ENCODE assay signal across 1 fruit fly cellular context in the genomic region with DNA sequence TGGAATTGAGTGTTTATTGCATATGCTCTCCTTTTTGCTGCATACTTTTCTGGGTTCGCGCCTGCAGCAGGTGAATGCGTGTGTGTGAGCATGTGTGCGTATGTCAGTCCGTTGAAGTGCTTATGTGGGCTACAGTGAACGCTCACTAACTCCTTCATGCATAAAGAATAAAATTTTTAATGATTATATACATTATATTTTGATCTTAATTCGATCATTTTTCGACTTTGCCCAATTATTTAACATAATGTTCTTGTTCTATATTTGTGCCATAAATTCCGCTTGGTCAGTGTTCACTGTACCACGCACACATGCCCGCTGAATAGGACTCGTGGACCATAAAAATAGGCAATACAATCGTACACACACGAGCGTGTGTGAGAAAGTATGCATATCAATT.
A peak's percentile ranks its signal among the peaks of the same experiment; 100 is the strongest.
TF ChIP-seq lines count a peak whose summit lies in the region.

No protein-coding gene starts in this region.

TF ChIP-seq in whole organism, embryonic, 481 proteins besides CTCF, POLR2A, EP300 and RAD21 (continued from another document and continues in another):
- peak; percentile 0 for TF ChIP-seq Hmr (GFP tag; optimal IDR thresholded peaks at IDR 0.05; lab: Kevin White, UChicago)
- no peak for TF ChIP-seq br (optimal IDR thresholded peaks at IDR 0.05; lab: Kevin White, UChicago)
- no peak for TF ChIP-seq pho (GFP tag; optimal IDR thresholded peaks at IDR 0.05; lab: Kevin White, UChicago)
- TF ChIP-seq knrl (GFP tag; IDR thresholded peaks at IDR 0.05; lab: Robert Waterston, UW; ENCODE audit: partially characterized antibody): no peak
- no peak for TF ChIP-seq Mrtf (GFP tag; IDR thresholded peaks at IDR 0.05; lab: Robert Waterston, UW)
- 0 out of 2 replicates have a peak, but pooled peaks have one; percentile 15 for TF ChIP-seq ap (GFP tag; IDR thresholded peaks at IDR 0.05; lab: Robert Waterston, UW)
- no peak for TF ChIP-seq CG9876 (GFP tag; optimal IDR thresholded peaks at IDR 0.05; lab: Kevin White, UChicago)
- TF ChIP-seq eve (GFP tag; optimal IDR thresholded peaks at IDR 0.05; lab: Kevin White, UChicago): no peak
- no peak for TF ChIP-seq ash1 (GFP tag; optimal IDR thresholded peaks at IDR 0.05; lab: Kevin White, UChicago)
- no peak for TF ChIP-seq sr (GFP tag; IDR thresholded peaks at IDR 0.05; lab: Robert Waterston, UW)
- no peak for TF ChIP-seq repo (GFP tag; optimal IDR thresholded peaks at IDR 0.05; lab: Kevin White, UChicago)
- TF ChIP-seq hbn (GFP tag; IDR thresholded peaks at IDR 0.05; lab: Robert Waterston, UW; ENCODE audit: partially characterized antibody): no peak
- TF ChIP-seq Gsc (GFP tag; IDR thresholded peaks at IDR 0.05; lab: Robert Waterston, UW): no peak
- TF ChIP-seq CG13296 (GFP tag; optimal IDR thresholded peaks at IDR 0.05; lab: Kevin White, UChicago): no peak
- TF ChIP-seq CG32772 (GFP tag; IDR thresholded peaks at IDR 0.05; lab: Robert Waterston, UW): peak; percentile 30; the same call in 1 of the 2 replicates
- TF ChIP-seq CG10654 (GFP tag; optimal IDR thresholded peaks at IDR 0.05; lab: Kevin White, UChicago): no peak
- TF ChIP-seq chinmo (GFP tag; IDR thresholded peaks at IDR 0.05; lab: Robert Waterston, UW; ENCODE audit: partially characterized antibody): no peak
- TF ChIP-seq Sry-δ (GFP tag; optimal IDR thresholded peaks at IDR 0.05; lab: Kevin White, UChicago): no peak
- no peak for TF ChIP-seq CHES-1-like (GFP tag; optimal IDR thresholded peaks at IDR 0.05; lab: Kevin White, UChicago)
- no peak for TF ChIP-seq zen (tag; optimal IDR thresholded peaks at IDR 0.05; lab: Kevin White, UChicago)
- no peak for TF ChIP-seq kay (GFP tag; optimal IDR thresholded peaks at IDR 0.05; lab: Kevin White, UChicago)
- no peak for TF ChIP-seq CG4328 (GFP tag; optimal IDR thresholded peaks at IDR 0.05; lab: Kevin White, UChicago)
- TF ChIP-seq CG9817 (tag; optimal IDR thresholded peaks at IDR 0.05; lab: Kevin White, UChicago): no peak
- no peak for TF ChIP-seq Nf-YC (tag; optimal IDR thresholded peaks at IDR 0.05; lab: Kevin White, UChicago)
- TF ChIP-seq CoRest (tag; optimal IDR thresholded peaks at IDR 0.05; lab: Kevin White, UChicago): no peak
- TF ChIP-seq lola (GFP tag; optimal IDR thresholded peaks at IDR 0.05; lab: Kevin White, UChicago): no peak
- TF ChIP-seq Pdp1 (GFP tag; optimal IDR thresholded peaks at IDR 0.05; lab: Kevin White, UChicago): no peak
- no peak for TF ChIP-seq unc-4 (GFP tag; IDR thresholded peaks at IDR 0.05; lab: Robert Waterston, UW; ENCODE audit: partially characterized antibody)
- TF ChIP-seq CG2712 (tag; optimal IDR thresholded peaks at IDR 0.05; lab: Kevin White, UChicago): peak; percentile 30
- no peak for TF ChIP-seq CG17829 (tag; optimal IDR thresholded peaks at IDR 0.05; lab: Kevin White, UChicago)
- no peak for TF ChIP-seq Eip74EF (GFP tag; optimal IDR thresholded peaks at IDR 0.05; lab: Kevin White, UChicago)
- no peak for TF ChIP-seq CG14965 (GFP tag; optimal IDR thresholded peaks at IDR 0.05; lab: Kevin White, UChicago; ENCODE audit: borderline replicate concordance)
- TF ChIP-seq CG6272 (GFP tag; IDR thresholded peaks at IDR 0.05; lab: Robert Waterston, UW): no peak
- TF ChIP-seq sens (GFP tag; lab: Kevin White, UChicago): peak; percentile 79
- no peak for TF ChIP-seq Ets97D (GFP tag; optimal IDR thresholded peaks at IDR 0.05; lab: Kevin White, UChicago)
- peak in 1 of 2 experiments; percentile 5 for TF ChIP-seq Dfd (GFP tag; optimal IDR thresholded peaks at IDR 0.05; lab: Kevin White, UChicago)
- no peak for TF ChIP-seq pita (GFP tag; optimal IDR thresholded peaks at IDR 0.05; lab: Kevin White, UChicago)
- TF ChIP-seq Xrp1 (GFP tag; IDR thresholded peaks at IDR 0.05; lab: Robert Waterston, UW): peak; percentile 52
- no peak for TF ChIP-seq pb (GFP tag; optimal IDR thresholded peaks at IDR 0.05; lab: Kevin White, UChicago)
- TF ChIP-seq hkb (optimal IDR thresholded peaks at IDR 0.05; lab: Kevin White, UChicago): no peak
- 0 out of 2 replicates have a peak, but pooled peaks have one; percentile 31 for TF ChIP-seq hkb (GFP tag; IDR thresholded peaks at IDR 0.05; lab: Robert Waterston, UW)
- peak; percentile 31; the same call in 1 of the 2 replicates for TF ChIP-seq CG31224 (GFP tag; IDR thresholded peaks at IDR 0.05; lab: Robert Waterston, UW)
- TF ChIP-seq caup (GFP tag; optimal IDR thresholded peaks at IDR 0.05; lab: Kevin White, UChicago; ENCODE audit: severe bottlenecking): no peak
- no peak for TF ChIP-seq CG15073 (GFP tag; optimal IDR thresholded peaks at IDR 0.05; lab: Kevin White, UChicago)
- no peak for TF ChIP-seq CG8359 (GFP tag; optimal IDR thresholded peaks at IDR 0.05; lab: Kevin White, UChicago; ENCODE audit: borderline replicate concordance)
- no peak for TF ChIP-seq CG11560 (tag; IDR thresholded peaks at IDR 0.05; lab: Robert Waterston, UW)
- no peak for TF ChIP-seq Hr51 (GFP tag; optimal IDR thresholded peaks at IDR 0.05; lab: Kevin White, UChicago)
- no peak for TF ChIP-seq pan (optimal IDR thresholded peaks at IDR 0.05; lab: Kevin White, UChicago)
- peak in 1 of 2 experiments; percentile 61 for TF ChIP-seq pan (GFP tag; optimal IDR thresholded peaks at IDR 0.05 in 1 of 2, IDR thresholded peaks at IDR 0.05 in 1 of 2)
- TF ChIP-seq CG4617 (GFP tag; optimal IDR thresholded peaks at IDR 0.05; lab: Kevin White, UChicago; ENCODE audit: borderline replicate concordance): no peak
- TF ChIP-seq Dek (tag; optimal IDR thresholded peaks at IDR 0.05; lab: Kevin White, UChicago): no peak
- 0 out of 3 replicates have a peak, but pooled peaks have one; percentile 48 for TF ChIP-seq zfh1 (GFP tag; IDR thresholded peaks at IDR 0.05; lab: Robert Waterston, UW)
- peak; percentile 64 for TF ChIP-seq lmd (GFP tag; IDR thresholded peaks at IDR 0.05; lab: Robert Waterston, UW)
- peak; percentile 25 for TF ChIP-seq Abd-B (GFP tag; optimal IDR thresholded peaks at IDR 0.05; lab: Kevin White, UChicago)
- peak; percentile 39; the same call in 1 of the 3 replicates for TF ChIP-seq CG17361 (GFP tag; IDR thresholded peaks at IDR 0.05; lab: Robert Waterston, UW)
- no peak for TF ChIP-seq CG15479 (GFP tag; optimal IDR thresholded peaks at IDR 0.05; lab: Kevin White, UChicago)
- TF ChIP-seq usp (GFP tag; optimal IDR thresholded peaks at IDR 0.05; lab: Kevin White, UChicago): no peak
- TF ChIP-seq CG14050 (GFP tag; IDR thresholded peaks at IDR 0.05; lab: Robert Waterston, UW): peak; percentile 39; the same call in 1 of the 3 replicates
- TF ChIP-seq HmgD (GFP tag; optimal IDR thresholded peaks at IDR 0.05; lab: Kevin White, UChicago): no peak
- no peak for TF ChIP-seq odd (GFP tag; optimal IDR thresholded peaks at IDR 0.05; lab: Kevin White, UChicago)
- TF ChIP-seq nom (GFP tag; optimal IDR thresholded peaks at IDR 0.05; lab: Kevin White, UChicago): no peak
- no peak for TF ChIP-seq mld (GFP tag; IDR thresholded peaks at IDR 0.05; lab: Robert Waterston, UW; ENCODE audit: partially characterized antibody)
- no peak for TF ChIP-seq MESR4 (GFP tag; optimal IDR thresholded peaks at IDR 0.05; lab: Kevin White, UChicago)
- no peak for TF ChIP-seq nerfin-1 (tag; optimal IDR thresholded peaks at IDR 0.05; lab: Kevin White, UChicago)
- TF ChIP-seq fd3F (GFP tag; optimal IDR thresholded peaks at IDR 0.05; lab: Kevin White, UChicago): no peak
- no peak for TF ChIP-seq Doc3 (GFP tag; IDR thresholded peaks at IDR 0.05; lab: Robert Waterston, UW; ENCODE audit: partially characterized antibody)
- no peak for TF ChIP-seq Mes4 (GFP tag; optimal IDR thresholded peaks at IDR 0.05; lab: Kevin White, UChicago)
- TF ChIP-seq Lhr (GFP tag; optimal IDR thresholded peaks at IDR 0.05; lab: Kevin White, UChicago): no peak
- peak; percentile 52; the same call in 1 of the 2 replicates for TF ChIP-seq Ptx1 (GFP tag; IDR thresholded peaks at IDR 0.05; lab: Robert Waterston, UW)
- TF ChIP-seq CG2202 (tag; optimal IDR thresholded peaks at IDR 0.05; lab: Kevin White, UChicago): no peak
- TF ChIP-seq Antp (GFP tag; optimal IDR thresholded peaks at IDR 0.05; lab: Kevin White, UChicago): no peak
- no peak for TF ChIP-seq tup (GFP tag; optimal IDR thresholded peaks at IDR 0.05; lab: Kevin White, UChicago)
- no peak for TF ChIP-seq cg (GFP tag; optimal IDR thresholded peaks at IDR 0.05; lab: Kevin White, UChicago)
- no peak for TF ChIP-seq HLH54F (GFP tag; optimal IDR thresholded peaks at IDR 0.05; lab: Kevin White, UChicago)
- no peak for TF ChIP-seq gt (GFP tag; IDR thresholded peaks at IDR 0.05; lab: Robert Waterston, UW)
- no peak for TF ChIP-seq CG30431 (GFP tag; optimal IDR thresholded peaks at IDR 0.05; lab: Kevin White, UChicago)
- no peak for TF ChIP-seq Dll (GFP tag; IDR thresholded peaks at IDR 0.05; lab: Robert Waterston, UW; ENCODE audit: partially characterized antibody)
- TF ChIP-seq CG12219 (GFP tag; optimal IDR thresholded peaks at IDR 0.05; lab: Kevin White, UChicago): no peak
- no peak for TF ChIP-seq gcm (GFP tag; optimal IDR thresholded peaks at IDR 0.05; lab: Kevin White, UChicago)
- TF ChIP-seq CG7786 (GFP tag; optimal IDR thresholded peaks at IDR 0.05; lab: Kevin White, UChicago): no peak
- TF ChIP-seq Hsf (GFP tag; optimal IDR thresholded peaks at IDR 0.05; lab: Kevin White, UChicago): no peak
- TF ChIP-seq lbe (GFP tag; optimal IDR thresholded peaks at IDR 0.05; lab: Kevin White, UChicago): no peak
- no peak for TF ChIP-seq CG17612 (GFP tag; IDR thresholded peaks at IDR 0.05; lab: Robert Waterston, UW)
- no peak for TF ChIP-seq jumu (GFP tag; optimal IDR thresholded peaks at IDR 0.05; lab: Kevin White, UChicago)
- no peak for TF ChIP-seq CG17802 (tag; optimal IDR thresholded peaks at IDR 0.05; lab: Kevin White, UChicago)
- TF ChIP-seq CG3995 (GFP tag; optimal IDR thresholded peaks at IDR 0.05; lab: Kevin White, UChicago): no peak
- no peak for TF ChIP-seq CG8924 (tag; optimal IDR thresholded peaks at IDR 0.05; lab: Kevin White, UChicago)
- no peak for TF ChIP-seq CG7745 (tag; optimal IDR thresholded peaks at IDR 0.05; lab: Kevin White, UChicago)
- peak; percentile 39; the same call in 1 of the 2 replicates for TF ChIP-seq HLH3B (GFP tag; IDR thresholded peaks at IDR 0.05; lab: Robert Waterston, UW)
- TF ChIP-seq Six4 (GFP tag; optimal IDR thresholded peaks at IDR 0.05; lab: Kevin White, UChicago): no peak
- no peak for TF ChIP-seq Optix (GFP tag; IDR thresholded peaks at IDR 0.05; lab: Robert Waterston, UW)
- 0 out of 2 replicates have a peak, but pooled peaks have one; percentile 19 for TF ChIP-seq MBD-R2 (GFP tag; IDR thresholded peaks at IDR 0.05; lab: Robert Waterston, UW)
- TF ChIP-seq Ssrp (tag; optimal IDR thresholded peaks at IDR 0.05; lab: Kevin White, UChicago): no peak
- TF ChIP-seq Doc2 (GFP tag; IDR thresholded peaks at IDR 0.05; lab: Robert Waterston, UW): no peak
- peak; percentile 28 for TF ChIP-seq nmo (GFP tag; optimal IDR thresholded peaks at IDR 0.05; lab: Kevin White, UChicago)
- no peak for TF ChIP-seq scrt (GFP tag; optimal IDR thresholded peaks at IDR 0.05; lab: Kevin White, UChicago)
- TF ChIP-seq grn (GFP tag; optimal IDR thresholded peaks at IDR 0.05; lab: Kevin White, UChicago): no peak
- TF ChIP-seq CG4360 (GFP tag; IDR thresholded peaks at IDR 0.05; lab: Robert Waterston, UW): no peak
- no peak for TF ChIP-seq amos (GFP tag; IDR thresholded peaks at IDR 0.05; lab: Robert Waterston, UW; ENCODE audit: partially characterized antibody)
- 0 out of 2 replicates have a peak, but pooled peaks have one; percentile 29 for TF ChIP-seq CG14667 (GFP tag; IDR thresholded peaks at IDR 0.05; lab: Robert Waterston, UW)
- peak; percentile 64 for TF ChIP-seq row (GFP tag; IDR thresholded peaks at IDR 0.05; lab: Robert Waterston, UW)
- no peak for TF ChIP-seq CG10267 (tag; optimal IDR thresholded peaks at IDR 0.05; lab: Kevin White, UChicago)
- TF ChIP-seq CG2120 (GFP tag; optimal IDR thresholded peaks at IDR 0.05; lab: Kevin White, UChicago): peak; percentile 27
- TF ChIP-seq CG11247 (GFP tag; IDR thresholded peaks at IDR 0.05; lab: Robert Waterston, UW): no peak
- TF ChIP-seq CG10366 (GFP tag; IDR thresholded peaks at IDR 0.05; lab: Robert Waterston, UW): peak; percentile 52
- no peak for TF ChIP-seq CG2129 (GFP tag; IDR thresholded peaks at IDR 0.05; lab: Robert Waterston, UW; ENCODE audit: partially characterized antibody)
- no peak for TF ChIP-seq CG15269 (tag; optimal IDR thresholded peaks at IDR 0.05; lab: Kevin White, UChicago)
- no peak for TF ChIP-seq disco-r (GFP tag; optimal IDR thresholded peaks at IDR 0.05; lab: Kevin White, UChicago)
- TF ChIP-seq fd96Cb (tag; optimal IDR thresholded peaks at IDR 0.05; lab: Kevin White, UChicago): no peak
- no peak for TF ChIP-seq CG4730 (GFP tag; IDR thresholded peaks at IDR 0.05; lab: Robert Waterston, UW)
- peak; percentile 60; the same call in 1 of the 2 replicates for TF ChIP-seq sob (GFP tag; IDR thresholded peaks at IDR 0.05; lab: Robert Waterston, UW)
- no peak for TF ChIP-seq so (GFP tag; IDR thresholded peaks at IDR 0.05; lab: Robert Waterston, UW)
- no peak for TF ChIP-seq btn (GFP tag; optimal IDR thresholded peaks at IDR 0.05; lab: Kevin White, UChicago)
- TF ChIP-seq da (GFP tag; optimal IDR thresholded peaks at IDR 0.05; lab: Kevin White, UChicago): no peak
- TF ChIP-seq CG6654 (GFP tag; optimal IDR thresholded peaks at IDR 0.05; lab: Kevin White, UChicago): no peak
- TF ChIP-seq slou (GFP tag; optimal IDR thresholded peaks at IDR 0.05; lab: Kevin White, UChicago): no peak
- no peak for TF ChIP-seq fu2 (GFP tag; optimal IDR thresholded peaks at IDR 0.05; lab: Kevin White, UChicago)
- no peak for TF ChIP-seq sima (GFP tag; optimal IDR thresholded peaks at IDR 0.05; lab: Kevin White, UChicago)
- TF ChIP-seq CG12769 (tag; optimal IDR thresholded peaks at IDR 0.05; lab: Kevin White, UChicago): peak; percentile 39
- no peak for TF ChIP-seq CG30020 (tag; optimal IDR thresholded peaks at IDR 0.05; lab: Kevin White, UChicago)
- TF ChIP-seq Awh (GFP tag; IDR thresholded peaks at IDR 0.05; lab: Robert Waterston, UW): no peak
- no peak for TF ChIP-seq MTF-1 (GFP tag; optimal IDR thresholded peaks at IDR 0.05; lab: Kevin White, UChicago; ENCODE audit: borderline replicate concordance)
- peak; percentile 52; the same call in 2 of the 3 replicates for TF ChIP-seq CG11695 (GFP tag; IDR thresholded peaks at IDR 0.05; lab: Robert Waterston, UW)
- no peak for TF ChIP-seq tio (GFP tag; optimal IDR thresholded peaks at IDR 0.05; lab: Kevin White, UChicago)
- no peak for TF ChIP-seq Nf-YA (GFP tag; IDR thresholded peaks at IDR 0.05; lab: Robert Waterston, UW)
- no peak for TF ChIP-seq CG33557 (GFP tag; optimal IDR thresholded peaks at IDR 0.05; lab: Kevin White, UChicago)
- no peak for TF ChIP-seq ham (GFP tag; IDR thresholded peaks at IDR 0.05; lab: Robert Waterston, UW)
- TF ChIP-seq CG8281 (tag; optimal IDR thresholded peaks at IDR 0.05; lab: Kevin White, UChicago): no peak
- no peak for TF ChIP-seq CG7987 (GFP tag; optimal IDR thresholded peaks at IDR 0.05; lab: Kevin White, UChicago)
